Fruit fly (Drosophila melanogaster) whole organism, embryonic: ENCODE data around the gene janB.

Experiments used
- B-H2 ChIP-seq: fragments of 200-800 bp; sonication (Bioruptor generic); optimal IDR thresholded peaks from 2 replicates; lab custom pipeline; 2018; ENCODE audit warnings: missing biosample characterization, mild to moderate bottlenecking, missing genetic modification characterization
- Bdp1 ChIP-seq: fragments of 200-800 bp; sonication (Bioruptor generic); optimal IDR thresholded peaks from 3 replicates; lab custom pipeline; 2016; ENCODE audit warnings: missing biosample characterization, missing genetic modification characterization
- CG10267 ChIP-seq: fragments of 200-800 bp; sonication (Bioruptor generic); optimal IDR thresholded peaks from 2 replicates; lab custom pipeline; 2018; ENCODE audit warnings: missing biosample characterization, mild to moderate bottlenecking, missing genetic modification characterization, moderate library complexity
- CG12744 ChIP-seq: fragments of 200-800 bp; sonication (Bioruptor generic); optimal IDR thresholded peaks from 2 replicates; lab custom pipeline; 2016; ENCODE audit warnings: missing biosample characterization, missing genetic modification characterization
- CG13287 ChIP-seq: fragments of 200-800 bp; sonication (Bioruptor generic); IDR thresholded peaks from 2 replicates; pipeline ENCODE4 v1.3.6; 2022; ENCODE audit warnings: missing biosample characterization, missing genetic modification characterization; ENCODE audit not compliant: partially characterized antibody
- CG13775 ChIP-seq: fragments of 200-800 bp; sonication (Bioruptor generic); optimal IDR thresholded peaks from 3 replicates; lab custom pipeline; 2017; ENCODE audit warnings: missing biosample characterization, mild to moderate bottlenecking, missing genetic modification characterization
- CG14014 ChIP-seq: fragments of 200-800 bp; sonication (Bioruptor generic); IDR thresholded peaks from 2 replicates; pipeline ENCODE4 v1.3.6; 2022; ENCODE audit warnings: missing biosample characterization, missing genetic modification characterization
- CG14710 ChIP-seq: fragments of 200-800 bp; sonication (Bioruptor generic); optimal IDR thresholded peaks from 3 replicates; lab custom pipeline; 2019; ENCODE audit warnings: missing biosample characterization, mild to moderate bottlenecking, missing genetic modification characterization, moderate library complexity
- CG14860 ChIP-seq: fragments of 200-800 bp; sonication (Bioruptor generic); IDR thresholded peaks from 3 replicates; pipeline ENCODE4 v1.3.6; 2022; ENCODE audit warnings: missing biosample characterization, missing genetic modification characterization; ENCODE audit not compliant: partially characterized antibody
- CG15514 ChIP-seq: fragments of 200-800 bp; sonication (Bioruptor generic); optimal IDR thresholded peaks from 3 replicates; lab custom pipeline; 2017; ENCODE audit warnings: missing biosample characterization, missing genetic modification characterization, mild to moderate bottlenecking, moderate library complexity, missing genetic modification reagents
- CG17385 ChIP-seq: fragments of 200-800 bp; sonication (Bioruptor generic); optimal IDR thresholded peaks from 3 replicates; lab custom pipeline; 2018; ENCODE audit warnings: missing biosample characterization, mild to moderate bottlenecking, missing genetic modification characterization
- CG17829 ChIP-seq: fragments of 200-800 bp; optimal IDR thresholded peaks from 2 replicates; lab custom pipeline; 2019; ENCODE audit warnings: missing biosample characterization, mild to moderate bottlenecking, missing genetic modification characterization, moderate library complexity
- CG2116 ChIP-seq: fragments of 200-800 bp; sonication (Bioruptor generic); optimal IDR thresholded peaks from 3 replicates; lab custom pipeline; 2018; ENCODE audit warnings: missing biosample characterization, mild to moderate bottlenecking, missing genetic modification characterization
- CG2129 ChIP-seq: fragments of 200-800 bp; sonication (Bioruptor generic); IDR thresholded peaks from 2 replicates; pipeline ENCODE4 v1.3.6; 2022; ENCODE audit warnings: missing biosample characterization, missing genetic modification characterization; ENCODE audit not compliant: partially characterized antibody
- CG2199 ChIP-seq: fragments of 200-800 bp; sonication (Bioruptor generic); IDR thresholded peaks from 3 replicates; pipeline ENCODE4 v1.3.6; 2022; ENCODE audit warnings: missing biosample characterization, missing genetic modification characterization
- CG2889 ChIP-seq: fragments of 200-800 bp; sonication (Bioruptor generic); IDR thresholded peaks from 3 replicates; pipeline ENCODE4 v1.3.6; 2022; ENCODE audit warnings: missing biosample characterization, missing genetic modification characterization
- CG3065 ChIP-seq: fragments of 200-800 bp; sonication (Bioruptor generic); optimal IDR thresholded peaks from 2 replicates; lab custom pipeline; 2016; ENCODE audit warnings: missing biosample characterization, missing genetic modification characterization
- CG32767 ChIP-seq: fragments of 200-800 bp; sonication (Bioruptor generic); IDR thresholded peaks from 2 replicates; pipeline ENCODE4 v1.3.6; 2022; ENCODE audit warnings: missing biosample characterization, missing genetic modification characterization
- CG3995 ChIP-seq: fragments of 200-800 bp; sonication (Bioruptor generic); optimal IDR thresholded peaks from 3 replicates; lab custom pipeline; 2016; ENCODE audit warnings: missing biosample characterization, missing genetic modification characterization
- CG4328 ChIP-seq: fragments of 200-800 bp; sonication (Bioruptor generic); optimal IDR thresholded peaks from 3 replicates; lab custom pipeline; 2017; ENCODE audit warnings: missing biosample characterization, missing genetic modification reagents, missing genetic modification characterization
- CG6272 ChIP-seq: fragments of 200-800 bp; sonication (Bioruptor generic); IDR thresholded peaks from 2 replicates; pipeline ENCODE4 v1.3.6; 2022; ENCODE audit warnings: missing biosample characterization, missing genetic modification characterization
- CG6854 ChIP-seq: fragments of 200-800 bp; sonication (Bioruptor generic); optimal IDR thresholded peaks from 3 replicates; lab custom pipeline; 2017; ENCODE audit warnings: missing biosample characterization, mild to moderate bottlenecking, missing genetic modification characterization
- CG8089 ChIP-seq: fragments of 200-800 bp; sonication (Bioruptor generic); optimal IDR thresholded peaks from 3 replicates; lab custom pipeline; 2016; ENCODE audit warnings: missing biosample characterization, missing genetic modification characterization
- CoRest ChIP-seq: fragments of 200-800 bp; sonication (Bioruptor generic); optimal IDR thresholded peaks from 3 replicates; lab custom pipeline; 2018; ENCODE audit warnings: missing biosample characterization, mild to moderate bottlenecking, missing genetic modification characterization, moderate library complexity
- Doc3 ChIP-seq: fragments of 200-800 bp; sonication (Bioruptor generic); IDR thresholded peaks from 3 replicates; pipeline ENCODE4 v1.3.6; 2022; ENCODE audit warnings: missing biosample characterization, missing genetic modification characterization; ENCODE audit not compliant: partially characterized antibody
- E2f2 ChIP-seq: fragments of 200-800 bp; sonication (Bioruptor generic); IDR thresholded peaks from 2 replicates; pipeline ENCODE4 v1.3.6; 2022; ENCODE audit warnings: missing biosample characterization, missing genetic modification characterization
- HLH3B ChIP-seq: fragments of 200-800 bp; sonication (Bioruptor generic); IDR thresholded peaks from 2 replicates; pipeline ENCODE4 v1.3.6; 2022; ENCODE audit warnings: missing biosample characterization, missing genetic modification characterization
- Lim3 ChIP-seq: fragments of 200-800 bp; sonication (Bioruptor generic); IDR thresholded peaks from 2 replicates; pipeline ENCODE4 v1.3.6; 2022; ENCODE audit warnings: missing biosample characterization, missing genetic modification characterization
- Med ChIP-seq: fragments of 200-800 bp; sonication (Bioruptor generic); peaks from one replicate; lab custom pipeline; 2016; ENCODE audit warnings: missing biosample characterization, missing genetic modification characterization, mild to moderate bottlenecking, inconsistent platforms, moderate library complexity
- Myb ChIP-seq: fragments of 200-800 bp; sonication (Bioruptor generic); optimal IDR thresholded peaks from 2 replicates; lab custom pipeline; 2016; ENCODE audit warnings: missing biosample characterization, missing genetic modification characterization
- NFAT ChIP-seq: fragments of 200-800 bp; sonication (Bioruptor generic); IDR thresholded peaks from 2 replicates; pipeline ENCODE4 v1.3.6; 2022; ENCODE audit warnings: missing biosample characterization, missing genetic modification characterization
- Opbp ChIP-seq: fragments of 200-800 bp; sonication (Bioruptor generic); IDR thresholded peaks from 3 replicates; pipeline ENCODE4 v1.3.6; 2022; ENCODE audit warnings: missing biosample characterization, missing genetic modification characterization; ENCODE audit not compliant: partially characterized antibody
- Sry-β ChIP-seq: fragments of 200-800 bp; sonication (Bioruptor generic); optimal IDR thresholded peaks from 2 replicates; lab custom pipeline; 2018; ENCODE audit warnings: missing biosample characterization, mild to moderate bottlenecking, missing genetic modification characterization, moderate library complexity
- YL-1 ChIP-seq: fragments of 200-800 bp; sonication (Bioruptor generic); optimal IDR thresholded peaks from 3 replicates; lab custom pipeline; 2017; ENCODE audit warnings: missing biosample characterization, mild to moderate bottlenecking, missing genetic modification characterization
- ato ChIP-seq: fragments of 200-800 bp; sonication (Bioruptor generic); IDR thresholded peaks from 2 replicates; pipeline ENCODE4 v1.3.6; 2022; ENCODE audit warnings: missing biosample characterization, missing genetic modification characterization; ENCODE audit not compliant: partially characterized antibody
- cg ChIP-seq: fragments of 200-800 bp; sonication (Bioruptor generic); optimal IDR thresholded peaks from 3 replicates; lab custom pipeline; 2019; ENCODE audit warnings: missing biosample characterization, mild to moderate bottlenecking, missing genetic modification characterization, moderate library complexity
- fru ChIP-seq: fragments of >200 bp; optimal IDR thresholded peaks from 2 replicates; lab custom pipeline; 2017
- grau ChIP-seq: fragments of 200-800 bp; optimal IDR thresholded peaks from 3 replicates; lab custom pipeline; 2019; ENCODE audit warnings: missing biosample characterization, mild to moderate bottlenecking, missing genetic modification characterization, moderate library complexity
- lilli ChIP-seq: fragments of 200-800 bp; sonication (Bioruptor generic); optimal IDR thresholded peaks from 3 replicates; lab custom pipeline; 2016; ENCODE audit warnings: missing biosample characterization, missing genetic modification characterization
- nerfin-2 ChIP-seq: fragments of 200-800 bp; sonication (Bioruptor generic); IDR thresholded peaks from 2 replicates; pipeline ENCODE4 v1.3.6; 2022; ENCODE audit warnings: missing biosample characterization, missing genetic modification characterization; ENCODE audit not compliant: partially characterized antibody
- nom ChIP-seq: fragments of 200-800 bp; sonication (Bioruptor generic); optimal IDR thresholded peaks from 2 replicates; lab custom pipeline; 2017; ENCODE audit warnings: missing biosample characterization, missing genetic modification characterization, mild to moderate bottlenecking, moderate library complexity, missing genetic modification reagents
- phol ChIP-seq: fragments of 200-800 bp; sonication (Bioruptor generic); optimal IDR thresholded peaks from 3 replicates; lab custom pipeline; 2018; ENCODE audit warnings: missing biosample characterization, mild to moderate bottlenecking, missing genetic modification characterization, moderate library complexity
- prd ChIP-seq, 3 experiments: fragments of >200 bp in 2 of 3; fragments of 200-800 bp in 1 of 3; sonication (Bioruptor generic) in 1 of 3; optimal IDR thresholded peaks in 2 of 3; IDR thresholded peaks in 1 of 3; 2 replicates in 2 of 3; 3 replicates in 1 of 3; pipeline versions ENCODE4 v1.3.6 to Lab custom; 2017 to 2022; ENCODE audit warnings: missing biosample characterization in 1 of 3, missing genetic modification characterization in 1 of 3
- sisA ChIP-seq: fragments of 200-800 bp; sonication (Bioruptor generic); IDR thresholded peaks from 2 replicates; pipeline ENCODE4 v1.3.6; 2022; ENCODE audit warnings: missing biosample characterization, missing genetic modification characterization
- sna ChIP-seq: fragments of 200-800 bp; sonication (Bioruptor generic); IDR thresholded peaks from 2 replicates; pipeline ENCODE4 v1.3.6; 2022; ENCODE audit warnings: missing biosample characterization, missing genetic modification characterization; ENCODE audit not compliant: partially characterized antibody
- stwl ChIP-seq: fragments of 200-800 bp; sonication (Bioruptor generic); optimal IDR thresholded peaks from 3 replicates; lab custom pipeline; 2018; ENCODE audit warnings: missing biosample characterization, mild to moderate bottlenecking, missing genetic modification characterization, moderate library complexity
- tap ChIP-seq: fragments of 200-800 bp; optimal IDR thresholded peaks from 3 replicates; lab custom pipeline; 2019; ENCODE audit warnings: missing biosample characterization, mild to moderate bottlenecking, missing genetic modification characterization, moderate library complexity
- tx ChIP-seq: fragments of 200-800 bp; sonication (Bioruptor generic); optimal IDR thresholded peaks from 2 replicates; lab custom pipeline; 2016; ENCODE audit warnings: missing biosample characterization, missing genetic modification characterization
- vfl ChIP-seq: fragments of 200-800 bp; sonication (Bioruptor generic); optimal IDR thresholded peaks from 2 replicates; lab custom pipeline; 2016; ENCODE audit warnings: missing biosample characterization, missing genetic modification characterization
- wek ChIP-seq: fragments of 200-800 bp; sonication (Bioruptor generic); optimal IDR thresholded peaks from 3 replicates; lab custom pipeline; 2018; ENCODE audit warnings: missing biosample characterization, mild to moderate bottlenecking, missing genetic modification characterization, moderate library complexity

Gene janB

dm6 chr3R:30039494-30039893 lies 966 bp upstream of the janB start, which contains the start of the genes janA, Sry-alpha and Sry-beta (continued):
- TF ChIP-seq nom (GFP tag; lab: Kevin White, UChicago) = no peak
- TF ChIP-seq CG3065 (GFP tag; lab: Kevin White, UChicago) = no peak
- TF ChIP-seq CG15514 = peak; percentile 94
- TF ChIP-seq CG10267 (tag; lab: Kevin White, UChicago) = peak; percentile 62
- TF ChIP-seq Lim3 (GFP tag; lab: Robert Waterston, UW) = no peak
- no peak for TF ChIP-seq HLH3B (GFP tag; lab: Robert Waterston, UW)
- TF ChIP-seq ato = peak; percentile 99
- TF ChIP-seq Med (GFP tag; lab: Kevin White, UChicago) = peak; percentile 86
- TF ChIP-seq CG13287 = peak; percentile 100
- no peak for TF ChIP-seq CG17385 (GFP tag; lab: Kevin White, UChicago)
- TF ChIP-seq vfl (GFP tag; lab: Kevin White, UChicago) = no peak
- TF ChIP-seq Myb (GFP tag; lab: Kevin White, UChicago) = peak; percentile 29
- TF ChIP-seq CG2889 = no peak
- peak; percentile 78 for TF ChIP-seq CG3995 (GFP tag; lab: Kevin White, UChicago)
- peak; percentile 71 for TF ChIP-seq E2f2 (GFP tag; lab: Robert Waterston, UW)
- TF ChIP-seq prd (optimal IDR thresholded peaks at IDR 0.05; lab: Kevin White, UChicago) = no peak
- peak; percentile 10; the same call in 1 of the 3 replicates for TF ChIP-seq prd (GFP tag; IDR thresholded peaks at IDR 0.05; lab: Robert Waterston, UW)
- no peak for TF ChIP-seq tx (GFP tag; lab: Kevin White, UChicago)
- TF ChIP-seq B-H2 = no peak
- peak; percentile 100 for TF ChIP-seq CG2129 (GFP tag; lab: Robert Waterston, UW)
- no peak for TF ChIP-seq CG14014 (GFP tag; lab: Robert Waterston, UW)
- TF ChIP-seq Sry-β (GFP tag; lab: Kevin White, UChicago) = peak; percentile 54
- TF ChIP-seq CG13775 (GFP tag; lab: Kevin White, UChicago) = peak; percentile 30
- TF ChIP-seq fru (lab: Kevin White, UChicago) = no peak
- TF ChIP-seq CG2199 (GFP tag; lab: Robert Waterston, UW) = no peak
- peak; percentile 62 for TF ChIP-seq CG14710
- no peak for TF ChIP-seq CG6854 (GFP tag; lab: Kevin White, UChicago)
- peak; percentile 36 for TF ChIP-seq CoRest (tag; lab: Kevin White, UChicago)
- TF ChIP-seq YL-1 = peak; percentile 86
- no peak for TF ChIP-seq CG8089 (GFP tag; lab: Kevin White, UChicago)
- no peak for TF ChIP-seq CG12744 (GFP tag; lab: Kevin White, UChicago)
- TF ChIP-seq CG2116 (GFP tag; lab: Kevin White, UChicago) = peak; percentile 86
- peak; percentile 100 for TF ChIP-seq sna (GFP tag; lab: Robert Waterston, UW)
- TF ChIP-seq wek = no peak
- TF ChIP-seq CG4328 (GFP tag; lab: Kevin White, UChicago) = no peak
- TF ChIP-seq CG17829 = peak; percentile 63
- TF ChIP-seq sisA = no peak
- TF ChIP-seq nerfin-2 (GFP tag; lab: Robert Waterston, UW) = peak; percentile 99
- peak; percentile 77 for TF ChIP-seq stwl
- TF ChIP-seq CG6272 (GFP tag; lab: Robert Waterston, UW) = peak; percentile 29; the same call in 1 of the 2 replicates
- peak; percentile 69 for TF ChIP-seq CG32767 (GFP tag; lab: Robert Waterston, UW)
- TF ChIP-seq Opbp (GFP tag; lab: Robert Waterston, UW) = peak; percentile 98
- peak; percentile 56 for TF ChIP-seq lilli (GFP tag; lab: Kevin White, UChicago)
- no peak for TF ChIP-seq cg (GFP tag; lab: Kevin White, UChicago)
- TF ChIP-seq NFAT (GFP tag; lab: Robert Waterston, UW) = no peak
- TF ChIP-seq Doc3 (GFP tag; lab: Robert Waterston, UW) = peak; percentile 100
- TF ChIP-seq CG14860 (GFP tag; lab: Robert Waterston, UW) = peak; percentile 99
- no peak for TF ChIP-seq Bdp1
- TF ChIP-seq tap (tag; lab: Kevin White, UChicago) = no peak
- TF ChIP-seq grau (tag; lab: Kevin White, UChicago) = no peak
- peak; percentile 49 for TF ChIP-seq phol (tag; lab: Kevin White, UChicago)
